Worm (Caenorhabditis elegans): ENCODE measurements around the gene fipr-12.

fipr-12 gene

DNA sequence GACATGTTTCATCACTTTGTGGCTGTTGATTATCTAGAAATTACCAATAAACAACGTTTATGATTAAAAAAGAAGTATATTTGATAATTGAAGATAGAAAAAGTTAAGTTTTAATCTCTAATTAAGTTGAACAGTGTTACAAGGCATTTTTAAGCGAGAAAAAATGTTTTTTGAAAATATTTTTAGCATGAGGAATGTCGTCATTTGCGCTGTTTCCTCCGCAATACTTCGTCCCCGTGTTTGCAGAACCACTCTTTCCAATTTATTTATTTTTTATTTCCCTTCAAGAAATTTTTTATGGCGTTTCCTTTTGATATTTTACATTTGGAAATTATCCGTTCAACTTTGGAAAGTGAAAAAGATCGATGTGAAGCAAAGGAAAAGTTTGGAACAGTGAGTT lies 48.5 kb downstream of the fipr-12 start, which contains the start of the genes rde-1 and trpp-6:
Gene rde-1, minus strand, starts transcription at position 33 of the 400 bp plus-strand sequence.
Gene trpp-6, plus strand, starts transcription at position 286 of the 400 bp plus-strand sequence.
- TF ChIP-seq W03F9.2 (tag; optimal IDR thresholded peaks at IDR 0.05), result no peak
- TF ChIP-seq dao-5 (tag; optimal IDR thresholded peaks at IDR 0.05), result no peak
- no peak for TF ChIP-seq him-1 (tag; optimal IDR thresholded peaks at IDR 0.05)

All from whole organism, L4/young adult.